Worm (Caenorhabditis elegans) whole organism, young adult: ENCODE results near the gene rol-3.

ENCODE experiments used
- Y53F4B.3 ChIP-seq: fragments of 200-800 bp; sonication (Bioruptor generic); IDR thresholded peaks from 2 replicates; pipeline ENCODE4 v1.3.6; 2022; ENCODE audit warnings: missing genetic modification reagents, missing genetic modification characterization, missing compliant biosample characterization
- Y53G8AR.9 ChIP-seq: fragments of 200-800 bp; sonication (Bioruptor generic); conservative IDR thresholded peaks from 2 replicates; pipeline ENCODE4 v1.3.6; 2022; ENCODE audit warnings: missing genetic modification reagents, missing genetic modification characterization, missing compliant biosample characterization
- akir-1 ChIP-seq: fragments of 200-800 bp; sonication (Bioruptor generic); optimal IDR thresholded peaks from 2 replicates; lab custom pipeline; 2018; ENCODE audit warnings: mild to moderate bottlenecking, missing genetic modification characterization, moderate library complexity, missing compliant biosample characterization
- aptf-3 ChIP-seq: fragments of 200-800 bp; sonication (Bioruptor generic); IDR thresholded peaks from 2 replicates; pipeline ENCODE4 v1.3.6; 2022; ENCODE audit warnings: missing genetic modification characterization, missing compliant biosample characterization
- attf-3 ChIP-seq: fragments of 200-800 bp; sonication (Bioruptor generic); conservative IDR thresholded peaks from 2 replicates; pipeline ENCODE4 v1.3.6; 2022; ENCODE audit warnings: missing genetic modification reagents, missing genetic modification characterization, missing compliant biosample characterization
- bed-1 ChIP-seq: fragments of 200-800 bp; sonication (Bioruptor generic); IDR thresholded peaks from 2 replicates; pipeline ENCODE4 v1.3.6; 2022; ENCODE audit warnings: missing genetic modification reagents, missing genetic modification characterization, missing compliant biosample characterization
- him-1 ChIP-seq: sonication (generic microtip); optimal IDR thresholded peaks from 2 replicates; lab custom pipeline; 2016; ENCODE audit warnings: missing genotype, missing genetic modification reagents, missing genetic modification characterization, missing compliant biosample characterization
- let-526 ChIP-seq: fragments of 200-800 bp; sonication (Bioruptor generic); IDR thresholded peaks from 2 replicates; pipeline ENCODE4 v1.3.6; 2022; ENCODE audit warnings: missing genetic modification reagents, missing genetic modification characterization, missing compliant biosample characterization
- mel-28 ChIP-seq: sonication (generic microtip); optimal IDR thresholded peaks from 2 replicates; lab custom pipeline; 2016; ENCODE audit warnings: borderline replicate concordance, mild to moderate bottlenecking, missing genetic modification characterization, missing compliant biosample characterization
- nhr-90 ChIP-seq: sonication (generic microtip); optimal IDR thresholded peaks from 2 replicates; lab custom pipeline; 2016; ENCODE audit warnings: missing genotype, mild to moderate bottlenecking, missing genetic modification characterization, missing compliant biosample characterization
- pha-4 ChIP-seq: fragments of 150-350 bp; sonication (generic microtip); optimal IDR thresholded peaks from 2 replicates; lab custom pipeline; 2014; ENCODE audit warnings: missing biosample characterization, missing genetic modification reagents, missing genetic modification characterization

DNA sequence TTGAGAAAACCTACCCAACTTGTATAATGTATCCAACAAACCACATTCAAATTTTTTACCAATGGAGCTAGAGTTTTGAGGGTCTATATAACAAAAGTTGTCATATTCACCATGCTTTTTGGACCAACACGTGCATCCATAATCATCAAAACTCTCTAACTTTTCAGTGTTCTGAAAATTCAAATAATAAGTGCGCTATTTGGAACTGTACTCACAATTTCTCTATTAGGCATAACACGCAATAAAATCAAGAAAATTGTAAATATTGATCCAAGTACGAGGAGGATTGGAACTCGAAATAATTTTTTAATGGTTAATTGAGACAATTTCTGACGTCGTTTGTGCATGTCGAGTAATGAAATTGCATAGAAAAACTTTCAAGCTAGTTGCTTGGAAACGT, 1.7 kb upstream of the rol-3 start, which contains the start of gene C16D9.3:
- TF ChIP-seq Y53G8AR.9 (GFP tag; lab: Robert Waterston, UW) (no peak), aptf-3 (no peak), let-526 (GFP tag; lab: Robert Waterston, UW) (no peak), mel-28 (no peak), nhr-90 (tag; lab: Kevin White, UChicago) (no peak), pha-4 (tag; lab: Kevin White, UChicago) (no peak), bed-1 (GFP tag; lab: Robert Waterston, UW) (no peak), him-1 (tag; lab: Kevin White, UChicago) (no peak), Y53F4B.3 (GFP tag; lab: Robert Waterston, UW) (no peak), attf-3 (GFP tag; lab: Robert Waterston, UW) (no peak), akir-1 (GFP tag; lab: Kevin White, UChicago) (no peak)
